Fruit fly (Drosophila melanogaster) whole organism, embryonic: ENCODE measurements around the gene TotZ.

ENCODE experiments used
- ATbp ChIP-seq: fragments of 200-800 bp; sonication (Bioruptor generic); optimal IDR thresholded peaks from 2 replicates; lab custom pipeline; 2017; ENCODE audit warnings: missing biosample characterization, mild to moderate bottlenecking, missing genetic modification characterization, missing genetic modification reagents
- Atf-2 ChIP-seq: fragments of 200-800 bp; sonication (Bioruptor generic); optimal IDR thresholded peaks from 2 replicates; lab custom pipeline; 2016; ENCODE audit warnings: missing biosample characterization, missing genetic modification characterization
- CG11085 ChIP-seq: fragments of 200-800 bp; sonication (Bioruptor generic); IDR thresholded peaks from 2 replicates; pipeline ENCODE4 v1.3.6; 2022; ENCODE audit warnings: missing biosample characterization, missing genetic modification characterization
- CG11723 ChIP-seq: fragments of 200-800 bp; sonication (Bioruptor generic); optimal IDR thresholded peaks from 2 replicates; lab custom pipeline; 2017; ENCODE audit warnings: missing biosample characterization, mild to moderate bottlenecking, missing genetic modification characterization
- CG12071 ChIP-seq: fragments of 200-800 bp; sonication (Bioruptor generic); optimal IDR thresholded peaks from 3 replicates; lab custom pipeline; 2018; ENCODE audit warnings: missing biosample characterization, mild to moderate bottlenecking, missing genetic modification characterization
- CG13624 ChIP-seq: fragments of 200-800 bp; sonication (Bioruptor generic); optimal IDR thresholded peaks from 2 replicates; lab custom pipeline; 2016; ENCODE audit warnings: missing biosample characterization, missing genetic modification characterization
- CG15601 ChIP-seq: fragments of 200-800 bp; sonication (Bioruptor generic); optimal IDR thresholded peaks from 3 replicates; lab custom pipeline; 2019; ENCODE audit warnings: missing biosample characterization, mild to moderate bottlenecking, missing genetic modification characterization, moderate library complexity
- CG17829 ChIP-seq: fragments of 200-800 bp; optimal IDR thresholded peaks from 2 replicates; lab custom pipeline; 2019; ENCODE audit warnings: missing biosample characterization, mild to moderate bottlenecking, missing genetic modification characterization, moderate library complexity
- CG17912 ChIP-seq: fragments of 200-800 bp; sonication (Bioruptor generic); optimal IDR thresholded peaks from 2 replicates; lab custom pipeline; 2018; ENCODE audit warnings: missing biosample characterization, mild to moderate bottlenecking, missing genetic modification characterization
- CG3163 ChIP-seq: fragments of 200-800 bp; sonication (Bioruptor generic); optimal IDR thresholded peaks from 3 replicates; lab custom pipeline; 2016; ENCODE audit warnings: missing biosample characterization, missing genetic modification characterization
- CG32532 ChIP-seq: fragments of 200-800 bp; sonication (Bioruptor generic); IDR thresholded peaks from 2 replicates; pipeline ENCODE4 v1.3.6; 2022; ENCODE audit warnings: missing biosample characterization, missing genetic modification characterization
- CG7357 ChIP-seq: fragments of 200-800 bp; sonication (Bioruptor generic); IDR thresholded peaks from 3 replicates; pipeline ENCODE4 v1.3.6; 2022; ENCODE audit warnings: missing biosample characterization, missing genetic modification characterization
- CG7987 ChIP-seq: fragments of 200-800 bp; sonication (Bioruptor generic); optimal IDR thresholded peaks from 2 replicates; lab custom pipeline; 2018; ENCODE audit warnings: missing biosample characterization, mild to moderate bottlenecking, missing genetic modification characterization, moderate library complexity
- CG9437 ChIP-seq: fragments of 200-800 bp; sonication (Bioruptor generic); optimal IDR thresholded peaks from 2 replicates; lab custom pipeline; 2018; ENCODE audit warnings: missing biosample characterization, mild to moderate bottlenecking, missing genetic modification characterization
- CkIIα-i1 ChIP-seq: fragments of 200-800 bp; sonication (Bioruptor generic); IDR thresholded peaks from 2 replicates; pipeline ENCODE4 v1.3.6; 2022; ENCODE audit warnings: missing biosample characterization, missing genetic modification characterization
- D19A ChIP-seq: fragments of 200-800 bp; optimal IDR thresholded peaks from 3 replicates; lab custom pipeline; 2019; ENCODE audit warnings: missing biosample characterization, mild to moderate bottlenecking, missing genetic modification characterization, moderate library complexity
- Dip2 ChIP-seq: fragments of 200-800 bp; sonication (Bioruptor generic); IDR thresholded peaks from 2 replicates; pipeline ENCODE4 v1.3.6; 2022; ENCODE audit warnings: missing biosample characterization, missing genetic modification characterization
- Dll ChIP-seq: fragments of 200-800 bp; sonication (Bioruptor generic); IDR thresholded peaks from 4 replicates; pipeline ENCODE4 v1.3.6; 2022; ENCODE audit warnings: missing biosample characterization, missing genetic modification characterization; ENCODE audit not compliant: partially characterized antibody
- Doc3 ChIP-seq: fragments of 200-800 bp; sonication (Bioruptor generic); IDR thresholded peaks from 3 replicates; pipeline ENCODE4 v1.3.6; 2022; ENCODE audit warnings: missing biosample characterization, missing genetic modification characterization; ENCODE audit not compliant: partially characterized antibody
- Fer1 ChIP-seq: fragments of 200-800 bp; sonication (Bioruptor generic); optimal IDR thresholded peaks from 2 replicates; lab custom pipeline; 2017; ENCODE audit warnings: missing biosample characterization, mild to moderate bottlenecking, missing genetic modification characterization
- Fer2 ChIP-seq: fragments of 200-800 bp; sonication (Bioruptor generic); optimal IDR thresholded peaks from 2 replicates; lab custom pipeline; 2018; ENCODE audit warnings: missing biosample characterization, mild to moderate bottlenecking, missing genetic modification characterization, moderate library complexity
- H2.0 ChIP-seq: fragments of 200-800 bp; sonication (Bioruptor generic); IDR thresholded peaks from 2 replicates; pipeline ENCODE4 v1.3.6; 2022; ENCODE audit warnings: missing biosample characterization, missing genetic modification characterization
- HLH3B ChIP-seq: fragments of 200-800 bp; sonication (Bioruptor generic); IDR thresholded peaks from 2 replicates; pipeline ENCODE4 v1.3.6; 2022; ENCODE audit warnings: missing biosample characterization, missing genetic modification characterization
- Hr39 ChIP-seq: fragments of >200 bp; optimal IDR thresholded peaks from 2 replicates; lab custom pipeline; 2017
- Kr ChIP-seq: fragments of 200-800 bp; sonication (Bioruptor generic); optimal IDR thresholded peaks from 2 replicates; lab custom pipeline; 2017; ENCODE audit warnings: missing biosample characterization, mild to moderate bottlenecking, missing genetic modification characterization
- MESR4 ChIP-seq: fragments of 200-800 bp; sonication (Bioruptor generic); optimal IDR thresholded peaks from 2 replicates; lab custom pipeline; 2018; ENCODE audit warnings: missing biosample characterization, mild to moderate bottlenecking, missing genetic modification characterization, moderate library complexity
- Mad ChIP-seq: fragments of 200-800 bp; sonication (Bioruptor generic); optimal IDR thresholded peaks from 2 replicates; lab custom pipeline; 2016; ENCODE audit warnings: missing biosample characterization, missing genetic modification characterization
- NFAT ChIP-seq: fragments of 200-800 bp; sonication (Bioruptor generic); IDR thresholded peaks from 2 replicates; pipeline ENCODE4 v1.3.6; 2022; ENCODE audit warnings: missing biosample characterization, missing genetic modification characterization
- Nf-YB ChIP-seq: fragments of 200-800 bp; sonication (Bioruptor generic); optimal IDR thresholded peaks from 3 replicates; lab custom pipeline; 2019; ENCODE audit warnings: missing biosample characterization, mild to moderate bottlenecking, missing genetic modification characterization, moderate library complexity
- Poxn ChIP-seq: fragments of 200-800 bp; sonication (Bioruptor generic); IDR thresholded peaks from 2 replicates; pipeline ENCODE4 v1.3.6; 2022; ENCODE audit warnings: missing biosample characterization, missing genetic modification characterization
- chif ChIP-seq, 2 experiments: fragments of 200-800 bp; sonication (Bioruptor generic); optimal IDR thresholded peaks; 3 replicates each; lab custom pipeline; 2016; ENCODE audit warnings: missing biosample characterization in 2 of 2, missing genetic modification characterization in 2 of 2
- disco-r ChIP-seq: fragments of 200-800 bp; sonication (Bioruptor generic); optimal IDR thresholded peaks from 2 replicates; lab custom pipeline; 2016; ENCODE audit warnings: missing biosample characterization, missing genetic modification characterization
- en ChIP-seq: fragments of 200-800 bp; sonication (Bioruptor generic); optimal IDR thresholded peaks from 2 replicates; lab custom pipeline; 2016; ENCODE audit warnings: missing biosample characterization, missing genetic modification characterization
- gfzf ChIP-seq: fragments of 200-800 bp; sonication (Bioruptor generic); optimal IDR thresholded peaks from 2 replicates; lab custom pipeline; 2016; ENCODE audit warnings: missing biosample characterization, mild to moderate bottlenecking, missing genetic modification characterization, moderate library complexity
- grn ChIP-seq: fragments of 200-800 bp; sonication (Bioruptor generic); optimal IDR thresholded peaks from 3 replicates; lab custom pipeline; 2017; ENCODE audit warnings: missing biosample characterization, missing genetic modification characterization
- ham ChIP-seq: fragments of 200-800 bp; sonication (Bioruptor generic); IDR thresholded peaks from 2 replicates; pipeline ENCODE4 v1.3.6; 2022; ENCODE audit warnings: missing biosample characterization, missing genetic modification characterization
- hkb ChIP-seq, 2 experiments: fragments of 200-800 bp in 1 of 2; fragments of >200 bp in 1 of 2; sonication (Bioruptor generic) in 1 of 2; IDR thresholded peaks in 1 of 2; optimal IDR thresholded peaks in 1 of 2; 2 replicates each; pipeline versions ENCODE4 v1.3.6 to Lab custom; 2017 to 2022; ENCODE audit warnings: missing biosample characterization in 1 of 2, missing genetic modification characterization in 1 of 2
- hth ChIP-seq: fragments of >200 bp; optimal IDR thresholded peaks from 2 replicates; lab custom pipeline; 2017; ENCODE audit warnings: inconsistent platforms
- kni ChIP-seq: fragments of 200-800 bp; sonication (Bioruptor generic); optimal IDR thresholded peaks from 3 replicates; lab custom pipeline; 2017; ENCODE audit warnings: mild to moderate bottlenecking, missing biosample characterization, missing genetic modification reagents, missing genetic modification characterization
- lab ChIP-seq: fragments of 200-800 bp; sonication (Bioruptor generic); optimal IDR thresholded peaks from 3 replicates; lab custom pipeline; 2017; ENCODE audit warnings: missing biosample characterization, missing genetic modification characterization, mild to moderate bottlenecking, moderate library complexity, missing genetic modification reagents
- maf-S ChIP-seq: fragments of 200-800 bp; sonication (Bioruptor generic); optimal IDR thresholded peaks from 2 replicates; lab custom pipeline; 2016; ENCODE audit warnings: missing biosample characterization, missing genetic modification characterization
- mam ChIP-seq: fragments of 200-800 bp; sonication (Bioruptor generic); optimal IDR thresholded peaks from 3 replicates; lab custom pipeline; 2016; ENCODE audit warnings: missing biosample characterization, missing genetic modification characterization
- nau ChIP-seq: fragments of 200-800 bp; sonication (Bioruptor generic); optimal IDR thresholded peaks from 3 replicates; lab custom pipeline; 2017; ENCODE audit warnings: missing biosample characterization, mild to moderate bottlenecking, missing genetic modification characterization, missing genetic modification reagents
- phol ChIP-seq: fragments of 200-800 bp; sonication (Bioruptor generic); optimal IDR thresholded peaks from 3 replicates; lab custom pipeline; 2018; ENCODE audit warnings: missing biosample characterization, mild to moderate bottlenecking, missing genetic modification characterization, moderate library complexity
- pnt ChIP-seq: fragments of 200-800 bp; sonication (Bioruptor generic); optimal IDR thresholded peaks from 3 replicates; lab custom pipeline; 2016; ENCODE audit warnings: missing biosample characterization, missing genetic modification characterization
- row ChIP-seq: fragments of 200-800 bp; sonication (Bioruptor generic); IDR thresholded peaks from 3 replicates; pipeline ENCODE4 v1.3.6; 2022; ENCODE audit warnings: missing biosample characterization, missing genetic modification characterization
- sima ChIP-seq: fragments of 200-800 bp; sonication (Bioruptor generic); optimal IDR thresholded peaks from 2 replicates; lab custom pipeline; 2016; ENCODE audit warnings: missing biosample characterization, missing genetic modification characterization
- yki ChIP-seq: fragments of >200 bp; optimal IDR thresholded peaks from 3 replicates; lab custom pipeline; 2018
- zen2 ChIP-seq: fragments of 200-800 bp; sonication (Bioruptor generic); IDR thresholded peaks from 3 replicates; pipeline ENCODE4 v1.3.6; 2022; ENCODE audit warnings: missing biosample characterization, missing genetic modification characterization; ENCODE audit not compliant: partially characterized antibody

TotZ gene

DNA sequence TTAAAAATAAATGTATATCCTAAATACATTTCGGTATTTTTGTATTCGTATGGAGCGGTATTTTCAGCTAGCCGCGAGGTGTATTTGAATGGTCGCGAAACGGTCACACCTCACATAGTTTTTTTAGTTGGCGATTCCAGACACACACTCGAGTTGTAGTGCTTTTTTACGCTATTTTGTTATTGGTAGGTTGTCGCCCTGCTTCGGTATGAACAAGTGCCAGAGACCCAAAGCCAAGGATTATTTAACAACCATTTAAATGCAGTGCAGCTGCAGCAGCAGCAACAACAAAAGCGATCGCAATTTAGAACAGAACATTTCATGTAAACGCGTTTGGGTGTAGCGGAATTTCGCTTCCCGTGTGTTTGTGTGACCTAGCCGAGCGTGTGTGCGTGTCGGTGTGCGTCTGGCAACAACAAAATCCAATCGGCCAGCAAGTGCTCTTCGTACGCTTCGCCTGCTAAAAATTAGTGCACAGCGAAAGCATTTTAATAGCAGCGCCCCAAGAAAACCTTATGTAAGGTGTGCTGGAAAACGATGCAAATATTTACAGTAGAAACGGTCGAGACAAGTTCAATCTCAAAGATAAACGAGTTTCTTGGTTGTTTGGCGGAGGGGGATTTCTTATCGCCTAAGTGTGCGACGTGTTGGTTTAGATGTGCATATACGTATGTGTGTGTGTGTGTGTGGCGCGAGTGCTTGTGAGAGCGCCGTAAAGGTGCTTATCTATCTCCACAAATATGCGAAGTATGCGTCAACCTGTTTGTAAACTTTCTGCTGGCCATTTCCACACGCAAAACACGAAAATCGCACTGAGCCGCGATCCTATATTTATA is 44.6 kb upstream of the TotZ start, which contains the start of gene Synd (continued):
- TF ChIP-seq Fer2 (tag; lab: Kevin White, UChicago) (no peak), disco-r (GFP tag; lab: Kevin White, UChicago) (no peak), Dip2 (GFP tag; lab: Robert Waterston, UW) (no peak), chif (GFP tag; optimal IDR thresholded peaks at IDR 0.05; lab: Kevin White, UChicago) (no peak), CG9437 (no peak), Poxn (GFP tag; lab: Robert Waterston, UW) (no peak), maf-S (GFP tag; lab: Kevin White, UChicago) (no peak), CG13624 (peak; percentile 24), gfzf (peak; percentile 85), kni (peak; percentile 71), CG7987 (GFP tag; lab: Kevin White, UChicago) (no peak), CG11723 (GFP tag; lab: Kevin White, UChicago) (no peak), en (GFP tag; lab: Kevin White, UChicago) (no peak), pnt (no peak), nau (GFP tag; lab: Kevin White, UChicago) (peak; percentile 1), CG11085 (GFP tag; lab: Robert Waterston, UW) (no peak), CG17829 (no peak), phol (tag; lab: Kevin White, UChicago) (no peak), sima (GFP tag; lab: Kevin White, UChicago) (no peak), hkb (optimal IDR thresholded peaks at IDR 0.05; lab: Kevin White, UChicago) (no peak), hkb (GFP tag; IDR thresholded peaks at IDR 0.05; lab: Robert Waterston, UW) (no peak), Atf-2 (GFP tag; lab: Kevin White, UChicago) (no peak), CG3163 (GFP tag; lab: Kevin White, UChicago) (peak; percentile 15), Hr39 (lab: Kevin White, UChicago) (no peak), CG7357 (GFP tag; lab: Robert Waterston, UW) (peak; percentile 24; the same call in 1 of the 3 replicates), zen2 (no peak), CG15601 (no peak), CG12071 (peak; percentile 18), mam (GFP tag; lab: Kevin White, UChicago) (no peak), MESR4 (GFP tag; lab: Kevin White, UChicago) (peak; percentile 92), lab (GFP tag; lab: Kevin White, UChicago) (peak; percentile 49), ATbp (GFP tag; lab: Kevin White, UChicago) (no peak), Mad (no peak), CG17912 (GFP tag; lab: Kevin White, UChicago) (no peak), grn (GFP tag; lab: Kevin White, UChicago) (peak; percentile 28), HLH3B (GFP tag; lab: Robert Waterston, UW) (no peak), Doc3 (GFP tag; lab: Robert Waterston, UW) (no peak), ham (GFP tag; lab: Robert Waterston, UW) (no peak), Nf-YB (GFP tag; lab: Kevin White, UChicago) (peak; percentile 15), Kr (GFP tag; lab: Kevin White, UChicago) (no peak), row (GFP tag; lab: Robert Waterston, UW) (peak; percentile 46; the same call in 2 of the 3 replicates), Dll (no peak), hth (lab: Kevin White, UChicago) (no peak), D19A (peak; percentile 22), Fer1 (GFP tag; lab: Kevin White, UChicago) (peak; percentile 58), H2.0 (GFP tag; lab: Robert Waterston, UW) (no peak), CkIIα-i1 (GFP tag; lab: Robert Waterston, UW) (no peak), yki (lab: Kevin White, UChicago) (no peak), NFAT (GFP tag; lab: Robert Waterston, UW) (no peak; the same call in 1 of the 2 replicates), CG32532 (peak; percentile 24; the same call in 1 of the 2 replicates)
